Worm (Caenorhabditis elegans) whole organism, L1 larva: ENCODE results near the gene bud-31.

Experiments used
- C04F5.9 ChIP-seq: sonication (generic microtip); optimal IDR thresholded peaks from 2 replicates; lab custom pipeline; 2016; ENCODE audit warnings: missing genetic modification characterization, missing compliant biosample characterization
- C34B4.2 ChIP-seq: sonication (generic microtip); optimal IDR thresholded peaks from 2 replicates; lab custom pipeline; 2017; ENCODE audit warnings: mild to moderate bottlenecking, missing genetic modification characterization, missing compliant biosample characterization
- F16B12.6 ChIP-seq: fragments of 150-350 bp; optimal IDR thresholded peaks from 2 replicates; lab custom pipeline; 2014; ENCODE audit warnings: missing biosample characterization, missing genetic modification characterization
- Y116A8C.19 ChIP-seq: sonication (generic microtip); optimal IDR thresholded peaks from 2 replicates; lab custom pipeline; 2016; ENCODE audit warnings: missing compliant biosample characterization, missing genetic modification characterization, borderline replicate concordance
- aha-1 ChIP-seq: fragments of 150-350 bp; optimal IDR thresholded peaks from 2 replicates; lab custom pipeline; 2014; ENCODE audit warnings: missing biosample characterization, missing genetic modification characterization
- alr-1 ChIP-seq: fragments of 200-800 bp; sonication (Bioruptor generic); optimal IDR thresholded peaks from 2 replicates; lab custom pipeline; 2018; ENCODE audit warnings: borderline replicate concordance, mild to moderate bottlenecking, missing genetic modification characterization, missing compliant biosample characterization
- ama-1 ChIP-seq: fragments of 150-350 bp; optimal IDR thresholded peaks from 2 replicates; lab custom pipeline; 2014
- ceh-8 ChIP-seq: fragments of 200-800 bp; sonication (Bioruptor generic); optimal IDR thresholded peaks from 2 replicates; lab custom pipeline; 2018; ENCODE audit warnings: mild to moderate bottlenecking, missing genetic modification characterization, moderate library complexity, missing compliant biosample characterization
- ceh-88 ChIP-seq: fragments of 200-800 bp; sonication (Bioruptor generic); IDR thresholded peaks from 2 replicates; pipeline ENCODE4 v1.3.6; 2022; ENCODE audit warnings: missing genetic modification characterization, missing compliant biosample characterization
- ces-1 ChIP-seq: fragments of 150-350 bp; optimal IDR thresholded peaks from 2 replicates; lab custom pipeline; 2014; ENCODE audit warnings: missing biosample characterization, missing genetic modification reagents, missing genetic modification characterization
- dsc-1 ChIP-seq: sonication (generic microtip); optimal IDR thresholded peaks from 2 replicates; lab custom pipeline; 2016; ENCODE audit warnings: mild to moderate bottlenecking, missing genetic modification characterization, missing compliant biosample characterization
- efl-1 ChIP-seq, 4 experiments: fragments of 150-350 bp; optimal IDR thresholded peaks in 3 of 4; peaks in 1 of 4; 1 replicate in 1 of 4; 2 replicates in 3 of 4; lab custom pipeline; 2014; ENCODE audit warnings: missing biosample characterization in 2 of 4, missing genetic modification characterization in 2 of 4, missing genetic modification reagents in 2 of 4
- egl-13 ChIP-seq: sonication (generic microtip); optimal IDR thresholded peaks from 2 replicates; lab custom pipeline; 2016; ENCODE audit warnings: missing genotype, missing genetic modification reagents, missing genetic modification characterization, missing compliant biosample characterization
- fkh-8 ChIP-seq: sonication (generic microtip); optimal IDR thresholded peaks from 2 replicates; lab custom pipeline; 2016; ENCODE audit warnings: mild to moderate bottlenecking, missing genetic modification characterization, missing compliant biosample characterization
- fos-1 ChIP-seq: fragments of 150-350 bp; optimal IDR thresholded peaks from 2 replicates; lab custom pipeline; 2014; ENCODE audit warnings: missing biosample characterization, missing genetic modification characterization
- hpl-2 ChIP-seq: fragments of 150-350 bp; optimal IDR thresholded peaks from 2 replicates; lab custom pipeline; 2014; ENCODE audit warnings: missing biosample characterization, missing genetic modification reagents, missing genetic modification characterization
- irx-1 ChIP-seq: sonication (generic microtip); optimal IDR thresholded peaks from 2 replicates; lab custom pipeline; 2016; ENCODE audit warnings: missing genetic modification characterization, missing compliant biosample characterization
- isw-1 ChIP-seq: fragments of 200-800 bp; sonication (Bioruptor generic); IDR thresholded peaks from 2 replicates; pipeline ENCODE4 v1.3.6; 2022; ENCODE audit warnings: missing genetic modification characterization, missing compliant biosample characterization
- jun-1 ChIP-seq: fragments of 150-350 bp; optimal IDR thresholded peaks from 2 replicates; lab custom pipeline; 2014; ENCODE audit warnings: missing biosample characterization, missing genetic modification reagents, missing genetic modification characterization
- lin-13 ChIP-seq: fragments of 150-350 bp; optimal IDR thresholded peaks from 2 replicates; lab custom pipeline; 2014; ENCODE audit warnings: missing biosample characterization, missing genetic modification reagents, missing genetic modification characterization
- lin-14 ChIP-seq: fragments of 200-800 bp; sonication (Bioruptor generic); optimal IDR thresholded peaks from 2 replicates; lab custom pipeline; 2018; ENCODE audit warnings: mild to moderate bottlenecking, missing genetic modification characterization, moderate library complexity, missing compliant biosample characterization
- lin-35 ChIP-seq, 2 experiments: fragments of 150-350 bp; optimal IDR thresholded peaks; 2 replicates each; lab custom pipeline; 2014; ENCODE audit warnings: missing biosample characterization in 2 of 2, missing genetic modification characterization in 2 of 2, missing genetic modification reagents in 2 of 2
- lsy-2 ChIP-seq, 2 experiments: fragments of 150-350 bp; optimal IDR thresholded peaks; 2 replicates each; lab custom pipeline; 2014; ENCODE audit warnings: missing biosample characterization in 2 of 2, missing genetic modification characterization in 2 of 2
- nhr-12 ChIP-seq: sonication (generic microtip); optimal IDR thresholded peaks from 2 replicates; lab custom pipeline; 2017; ENCODE audit warnings: missing biosample characterization, missing genetic modification characterization
- nhr-19 ChIP-seq: fragments of 200-800 bp; sonication (Bioruptor generic); conservative IDR thresholded peaks from 2 replicates; pipeline ENCODE4 v1.3.6; 2022; ENCODE audit warnings: missing genetic modification characterization, missing compliant biosample characterization
- nhr-20 ChIP-seq: sonication (generic microtip); optimal IDR thresholded peaks from 2 replicates; lab custom pipeline; 2016; ENCODE audit warnings: mild to moderate bottlenecking, missing genetic modification characterization, missing compliant biosample characterization
- nhr-237 ChIP-seq: fragments of 150-350 bp; optimal IDR thresholded peaks from 2 replicates; lab custom pipeline; 2014; ENCODE audit warnings: missing biosample characterization, missing genetic modification characterization
- nhr-47 ChIP-seq: sonication (generic microtip); optimal IDR thresholded peaks from 2 replicates; lab custom pipeline; 2016; ENCODE audit warnings: mild to moderate bottlenecking, missing genetic modification characterization, moderate library complexity, missing compliant biosample characterization
- nhr-71 ChIP-seq: sonication (generic microtip); optimal IDR thresholded peaks from 2 replicates; lab custom pipeline; 2016; ENCODE audit warnings: mild to moderate bottlenecking, missing genetic modification characterization, moderate library complexity, missing compliant biosample characterization
- nhr-77 ChIP-seq: fragments of 150-350 bp; optimal IDR thresholded peaks from 2 replicates; lab custom pipeline; 2014; ENCODE audit warnings: missing biosample characterization, missing genetic modification characterization
- nhr-85 ChIP-seq: sonication (generic microtip); peaks from one replicate; lab custom pipeline; 2016; ENCODE audit warnings: missing genetic modification characterization, inconsistent platforms, missing compliant biosample characterization
- pag-3 ChIP-seq: sonication (generic microtip); optimal IDR thresholded peaks from 2 replicates; lab custom pipeline; 2017; ENCODE audit warnings: missing genetic modification characterization, mild to moderate bottlenecking, missing compliant biosample characterization, antibody characterized with exemption, borderline replicate concordance; ENCODE audit not compliant: insufficient read depth
- rnt-1 ChIP-seq: sonication (generic microtip); optimal IDR thresholded peaks from 2 replicates; lab custom pipeline; 2016; ENCODE audit warnings: mild to moderate bottlenecking, missing genetic modification characterization, moderate library complexity, missing compliant biosample characterization
- skn-1 ChIP-seq: fragments of 150-350 bp; optimal IDR thresholded peaks from 2 replicates; lab custom pipeline; 2014; ENCODE audit warnings: missing biosample characterization, missing genetic modification characterization
- snu-23 ChIP-seq: sonication (generic microtip); optimal IDR thresholded peaks from 2 replicates; lab custom pipeline; 2016; ENCODE audit warnings: missing genetic modification characterization, missing compliant biosample characterization
- sptf-1 ChIP-seq: fragments of 150-350 bp; optimal IDR thresholded peaks from 2 replicates; lab custom pipeline; 2014; ENCODE audit warnings: missing biosample characterization, missing genetic modification characterization
- swsn-7 ChIP-seq: sonication (generic microtip); optimal IDR thresholded peaks from 2 replicates; lab custom pipeline; 2016; ENCODE audit warnings: missing genetic modification characterization, missing compliant biosample characterization
- tbx-2 ChIP-seq: sonication (generic microtip); optimal IDR thresholded peaks from 2 replicates; lab custom pipeline; 2016; ENCODE audit warnings: missing genetic modification characterization, missing compliant biosample characterization
- tlp-1 ChIP-seq: fragments of 150-350 bp; optimal IDR thresholded peaks from 2 replicates; lab custom pipeline; 2014; ENCODE audit warnings: missing biosample characterization, missing genetic modification characterization
- unc-130 ChIP-seq: fragments of 150-350 bp; optimal IDR thresholded peaks from 2 replicates; lab custom pipeline; 2017; ENCODE audit warnings: missing biosample characterization, missing genetic modification characterization, inconsistent platforms
- unc-30 ChIP-seq: sonication (generic microtip); optimal IDR thresholded peaks from 2 replicates; lab custom pipeline; 2017; ENCODE audit warnings: missing biosample characterization, missing genetic modification characterization
- unc-98 ChIP-seq: fragments of 200-800 bp; sonication (Bioruptor generic); IDR thresholded peaks from 2 replicates; pipeline ENCODE4 v1.3.6; 2022; ENCODE audit warnings: missing genetic modification characterization, missing compliant biosample characterization
- xbp-1 ChIP-seq: sonication (generic microtip); optimal IDR thresholded peaks from 2 replicates; lab custom pipeline; 2016; ENCODE audit warnings: missing genetic modification characterization, missing compliant biosample characterization
- zag-1 ChIP-seq: fragments of 150-350 bp; optimal IDR thresholded peaks from 2 replicates; lab custom pipeline; 2014; ENCODE audit warnings: missing biosample characterization, missing genetic modification characterization
- zip-4 ChIP-seq: fragments of 200-800 bp; sonication (Bioruptor generic); optimal IDR thresholded peaks from 2 replicates; lab custom pipeline; 2018; ENCODE audit warnings: mild to moderate bottlenecking, missing genetic modification characterization, moderate library complexity, missing compliant biosample characterization
- ztf-11 ChIP-seq, 2 experiments: sonication (generic microtip); optimal IDR thresholded peaks; 2 replicates each; lab custom pipeline; 2016 to 2017; ENCODE audit warnings: missing genetic modification characterization in 2 of 2, missing biosample characterization in 1 of 2, missing compliant biosample characterization in 1 of 2
- ztf-4 ChIP-seq: fragments of 150-350 bp; optimal IDR thresholded peaks from 2 replicates; lab custom pipeline; 2014; ENCODE audit warnings: missing biosample characterization, missing genetic modification characterization

Gene bud-31

ce11 chrIII:9696417-9696816 lies at the start of gene bud-31:
Gene bud-31, minus strand, starts transcription at chrIII:9696517.
- TF ChIP-seq dsc-1 (tag; lab: Kevin White, UChicago) (no peak), ama-1 (no peak), tbx-2 (no peak), fkh-8 (tag; lab: Kevin White, UChicago) (no peak), hpl-2 (GFP tag; lab: Kevin White, UChicago) (no peak), ceh-88 (GFP tag; lab: Robert Waterston, UW) (no peak), pag-3 (tag; lab: Kevin White, UChicago) (no peak), ztf-11 (tag; optimal IDR thresholded peaks at IDR 0.05; lab: Kevin White, UChicago) (no peak), ces-1 (GFP tag; lab: Kevin White, UChicago) (no peak), jun-1 (tag; lab: Kevin White, UChicago) (no peak), C34B4.2 (tag; lab: Kevin White, UChicago) (no peak), F16B12.6 (tag; lab: Kevin White, UChicago) (no peak), snu-23 (GFP tag; lab: Kevin White, UChicago) (no peak)

ce11 chrIII:9745333-9745897 lies 49.1 kb upstream of the bud-31 start:
- TF ChIP-seq lin-14 (GFP tag; lab: Kevin White, UChicago), result peak; percentile 20
- TF ChIP-seq sptf-1, result no peak
- peak; percentile 32 for TF ChIP-seq rnt-1 (tag; lab: Kevin White, UChicago)
- TF ChIP-seq efl-1 (optimal IDR thresholded peaks at IDR 0.05; lab: Kevin White, UChicago), result no peak
- peak in 1 of 2 experiments; percentile 80 for TF ChIP-seq efl-1 (GFP tag; optimal IDR thresholded peaks at IDR 0.05 in 1 of 2; lab: Kevin White, UChicago)
- TF ChIP-seq, all 84 proteins: peak for 3

ce11 chrIII:9744525-9744924 lies 48.2 kb upstream of the bud-31 start:
- no peak for TF ChIP-seq ztf-11 (tag; optimal IDR thresholded peaks at IDR 0.05; lab: Kevin White, UChicago)
- TF ChIP-seq alr-1 (tag; lab: Kevin White, UChicago), result no peak
- no peak for TF ChIP-seq C04F5.9 (tag; lab: Kevin White, UChicago)
- no peak for TF ChIP-seq ceh-8
- TF ChIP-seq unc-130 (tag; lab: Kevin White, UChicago), result peak; percentile 9
- no peak for TF ChIP-seq isw-1 (GFP tag; lab: Robert Waterston, UW)
- peak; percentile 58 for TF ChIP-seq snu-23 (GFP tag; lab: Kevin White, UChicago)
- TF ChIP-seq pag-3 (tag; lab: Kevin White, UChicago), result peak; percentile 83
- TF ChIP-seq nhr-19, result peak; percentile 22; the same call in 1 of the 2 replicates
- TF ChIP-seq nhr-77 (tag; lab: Kevin White, UChicago), result no peak
- TF ChIP-seq xbp-1 (tag; lab: Kevin White, UChicago), result no peak
- TF ChIP-seq nhr-237 (tag; lab: Kevin White, UChicago), result no peak
- no peak for TF ChIP-seq aha-1 (tag; lab: Kevin White, UChicago)
- no peak for TF ChIP-seq nhr-12
- TF ChIP-seq zip-4 (GFP tag; lab: Kevin White, UChicago), result no peak
- no peak for TF ChIP-seq dsc-1 (tag; lab: Kevin White, UChicago)
- TF ChIP-seq zag-1, result no peak
- TF ChIP-seq nhr-85 (tag; lab: Kevin White, UChicago), result no peak
- no peak for TF ChIP-seq unc-98 (GFP tag; lab: Robert Waterston, UW)
- TF ChIP-seq lin-35 (GFP tag; optimal IDR thresholded peaks at IDR 0.05; lab: Kevin White, UChicago), result no peak
- TF ChIP-seq rnt-1 (tag; lab: Kevin White, UChicago), result peak; percentile 59
- TF ChIP-seq F16B12.6 (tag; lab: Kevin White, UChicago), result no peak
- TF ChIP-seq efl-1 (optimal IDR thresholded peaks at IDR 0.05; lab: Kevin White, UChicago), result peak in 1 of 2 experiments; percentile 6
- TF ChIP-seq efl-1 (GFP tag; optimal IDR thresholded peaks at IDR 0.05 in 1 of 2; lab: Kevin White, UChicago), result no peak
- peak; percentile 73 for TF ChIP-seq lin-14 (GFP tag; lab: Kevin White, UChicago)
- no peak for TF ChIP-seq nhr-47 (tag; lab: Kevin White, UChicago)
- no peak for TF ChIP-seq ztf-4
- TF ChIP-seq nhr-20 (tag; lab: Kevin White, UChicago), result peak; percentile 33
- TF ChIP-seq swsn-7 (tag; lab: Kevin White, UChicago), result no peak
- no peak for TF ChIP-seq fos-1 (tag; lab: Kevin White, UChicago)
- TF ChIP-seq egl-13, result no peak
- no peak for TF ChIP-seq Y116A8C.19 (tag; lab: Kevin White, UChicago)
- TF ChIP-seq unc-30 (tag; lab: Kevin White, UChicago), result no peak
- no peak for TF ChIP-seq lin-13 (GFP tag; lab: Kevin White, UChicago)
- TF ChIP-seq skn-1 (tag; lab: Kevin White, UChicago), result no peak
- no peak for TF ChIP-seq tlp-1
- no peak for TF ChIP-seq C34B4.2 (tag; lab: Kevin White, UChicago)
- peak; percentile 64 for TF ChIP-seq nhr-71 (tag; lab: Kevin White, UChicago)
- peak in 1 of 2 experiments; percentile 33 for TF ChIP-seq lsy-2 (tag; optimal IDR thresholded peaks at IDR 0.05; lab: Kevin White, UChicago)
- no peak for TF ChIP-seq irx-1 (tag; lab: Kevin White, UChicago)
